Worm (Caenorhabditis elegans): ENCODE measurements around the gene pbs-3.
A peak's percentile ranks its signal among the peaks of the same experiment; 100 is the strongest.
"Not testable (repeated sequence)": the region's sequence is repeated elsewhere in the genome, so short reads cannot be mapped to it uniquely, and the experiment has no call there.

The pbs-3 gene

DNA sequence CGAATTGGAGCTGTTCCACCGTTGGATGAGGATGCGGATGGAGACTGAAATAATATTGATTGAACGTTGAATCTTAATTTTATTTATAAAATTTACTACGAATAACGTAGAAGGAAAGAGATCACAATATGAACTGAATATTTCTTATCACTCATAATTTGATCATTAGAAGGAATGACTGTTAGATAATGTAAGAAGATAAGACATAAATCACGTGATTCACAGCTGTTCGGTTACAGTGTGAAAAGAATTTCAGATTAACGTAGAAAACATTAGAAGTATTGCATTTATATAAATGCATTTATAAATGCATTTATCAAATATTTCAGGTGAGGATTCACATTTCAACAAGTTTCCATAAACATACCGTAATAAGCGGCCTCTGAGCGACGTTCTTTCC lies 12.4 kb downstream of the pbs-3 start:
- TF ChIP-seq ztf-29 (GFP tag; IDR thresholded peaks at IDR 0.05): no peak
- TF ChIP-seq klf-2 (GFP tag; conservative IDR thresholded peaks at IDR 0.05): no peak
- TF ChIP-seq flt-1 (GFP tag; IDR thresholded peaks at IDR 0.05): no peak
- no peak for TF ChIP-seq ref-1 (GFP tag; conservative IDR thresholded peaks at IDR 0.05)
- no peak for TF ChIP-seq cog-1 (tag; optimal IDR thresholded peaks at IDR 0.05)

DNA sequence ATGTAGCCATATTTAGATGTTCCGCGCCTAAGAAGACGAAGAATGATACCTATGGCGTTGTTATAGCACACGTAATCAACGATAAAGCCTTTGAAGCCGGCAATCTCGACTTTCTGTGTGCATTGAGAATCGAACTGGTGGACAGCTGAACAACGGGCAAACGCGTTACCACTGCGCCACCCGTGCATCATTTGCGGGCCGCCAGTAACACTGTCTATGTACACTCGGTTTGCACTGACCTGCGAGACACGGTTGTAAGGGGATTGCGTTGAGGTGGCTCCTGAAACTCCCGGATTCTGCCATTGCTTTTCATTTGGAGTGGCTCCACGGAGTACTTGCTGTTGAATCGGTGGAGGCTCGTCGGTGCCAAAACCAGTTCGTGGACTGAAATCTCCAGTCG lies 12.8 kb downstream of the pbs-3 start:
- TF ChIP-seq ztf-29 (GFP tag; IDR thresholded peaks at IDR 0.05) (peak; percentile 90), tab-1 (GFP tag; IDR thresholded peaks at IDR 0.05) (peak; percentile 88), ref-1 (GFP tag; conservative IDR thresholded peaks at IDR 0.05) (peak; percentile 66), T22C8.4 (GFP tag; IDR thresholded peaks at IDR 0.05) (peak; percentile 42), ztf-23 (GFP tag; IDR thresholded peaks at IDR 0.05) (peak; percentile 80), med-1 (GFP tag; optimal IDR thresholded peaks at IDR 0.05; ENCODE audit: insufficient read depth) (peak; percentile 27), cog-1 (tag; optimal IDR thresholded peaks at IDR 0.05) (peak; percentile 71), klf-2 (GFP tag; conservative IDR thresholded peaks at IDR 0.05) (peak; percentile 51; the same call in 1 of the 2 replicates), flt-1 (GFP tag; IDR thresholded peaks at IDR 0.05) (peak; percentile 93)

DNA sequence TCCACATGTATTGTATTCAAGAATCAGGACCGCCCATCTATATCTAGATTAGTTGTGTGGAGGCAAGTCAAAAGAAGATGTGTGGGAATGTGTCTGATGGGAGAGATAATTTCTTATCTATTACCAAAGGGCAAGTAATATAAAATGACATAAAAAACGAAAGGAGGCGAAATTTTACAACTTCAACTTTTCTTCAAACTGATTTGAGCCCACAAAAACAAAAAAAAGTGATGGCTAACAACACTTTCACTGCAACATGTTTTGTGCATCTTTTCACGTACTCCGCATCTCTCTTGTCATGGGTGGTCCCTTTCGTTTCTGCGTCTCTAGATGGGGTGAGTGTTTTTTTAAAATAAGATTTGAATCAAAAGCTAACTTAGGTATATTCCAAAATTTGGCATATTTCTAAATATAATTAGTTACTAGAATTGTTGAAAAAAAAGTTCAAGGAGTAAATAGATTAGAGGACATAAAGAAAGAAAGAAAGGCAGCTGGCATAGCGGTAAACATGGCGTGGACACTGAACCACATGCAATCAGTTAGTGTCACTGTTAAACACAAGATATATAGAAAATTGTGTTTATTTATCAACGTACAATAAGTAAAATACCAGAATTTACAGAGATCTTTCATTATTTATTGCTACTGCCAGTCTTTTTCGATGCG lies 13.6 kb downstream of the pbs-3 start, which contains the start of gene ZK546.19:
Gene ZK546.19, plus strand, starts transcription at position 186 of the 666 bp plus-strand sequence.
- TF ChIP-seq cog-1 (tag; optimal IDR thresholded peaks at IDR 0.05) (no peak), flt-1 (GFP tag; IDR thresholded peaks at IDR 0.05) (no peak), klf-2 (GFP tag; conservative IDR thresholded peaks at IDR 0.05) (no peak), ref-1 (GFP tag; conservative IDR thresholded peaks at IDR 0.05) (no peak), tab-1 (GFP tag; IDR thresholded peaks at IDR 0.05) (no peak), ztf-29 (GFP tag; IDR thresholded peaks at IDR 0.05) (no peak), med-1 (GFP tag; optimal IDR thresholded peaks at IDR 0.05; ENCODE audit: insufficient read depth) (no peak), ztf-23 (GFP tag; IDR thresholded peaks at IDR 0.05) (no peak), T22C8.4 (GFP tag; IDR thresholded peaks at IDR 0.05) (no peak)

DNA sequence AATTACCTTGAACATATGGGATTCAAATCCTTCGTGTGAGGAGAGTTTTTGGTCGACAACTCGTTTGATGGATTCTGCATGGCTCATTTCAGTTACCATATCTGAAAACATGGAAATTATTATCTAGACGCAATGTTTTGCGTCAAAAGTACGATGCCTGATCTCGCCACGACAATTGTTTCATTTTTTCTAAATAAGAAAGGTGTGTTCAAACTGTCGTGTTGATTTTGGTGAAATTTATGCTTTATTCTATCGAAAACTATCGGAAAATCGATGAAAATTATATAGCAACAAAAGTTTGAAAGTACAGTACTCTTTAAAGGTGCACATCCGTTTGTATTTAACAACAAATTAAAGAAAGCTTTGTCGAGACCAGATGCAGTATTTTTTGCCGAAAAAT lies 14.2 kb downstream of the pbs-3 start, which contains the start of gene cblc-1:
Gene cblc-1, minus strand, starts transcription at position 101 of the 400 bp plus-strand sequence.
- TF ChIP-seq ztf-29 (GFP tag; IDR thresholded peaks at IDR 0.05) (no peak), tab-1 (GFP tag; IDR thresholded peaks at IDR 0.05) (no peak)

DNA sequence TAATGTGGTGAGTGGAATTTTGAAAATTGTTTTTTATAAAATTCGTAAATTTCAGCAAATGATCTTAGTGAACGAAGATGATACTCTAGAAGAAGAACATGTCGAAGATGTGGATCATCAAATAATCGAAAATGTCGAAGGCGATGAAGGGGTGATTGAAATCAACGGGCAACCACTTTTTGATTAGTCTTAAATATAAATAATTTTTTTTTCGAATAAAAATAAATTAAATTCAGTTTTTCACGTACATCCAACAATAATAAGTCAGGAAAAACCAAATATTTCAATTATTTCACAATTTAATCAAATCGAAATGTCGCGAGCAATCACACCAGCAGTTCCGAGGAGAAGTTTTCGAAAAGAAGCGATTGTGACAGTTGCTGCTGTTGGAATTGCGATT lies 17.5 kb downstream of the pbs-3 start, which contains the start of gene ZK546.4:
Gene ZK546.4, plus strand, starts transcription at position 301 of the 400 bp plus-strand sequence.
- TF ChIP-seq ztf-29 (GFP tag; IDR thresholded peaks at IDR 0.05) (no peak), klf-2 (GFP tag; conservative IDR thresholded peaks at IDR 0.05) (no peak), ref-1 (GFP tag; conservative IDR thresholded peaks at IDR 0.05) (no peak), T22C8.4 (GFP tag; IDR thresholded peaks at IDR 0.05) (no peak), ztf-23 (GFP tag; IDR thresholded peaks at IDR 0.05) (no peak), flt-1 (GFP tag; IDR thresholded peaks at IDR 0.05) (no peak), med-1 (GFP tag; optimal IDR thresholded peaks at IDR 0.05; ENCODE audit: insufficient read depth) (no peak), tab-1 (GFP tag; IDR thresholded peaks at IDR 0.05) (no peak), cog-1 (tag; optimal IDR thresholded peaks at IDR 0.05) (no peak)

DNA sequence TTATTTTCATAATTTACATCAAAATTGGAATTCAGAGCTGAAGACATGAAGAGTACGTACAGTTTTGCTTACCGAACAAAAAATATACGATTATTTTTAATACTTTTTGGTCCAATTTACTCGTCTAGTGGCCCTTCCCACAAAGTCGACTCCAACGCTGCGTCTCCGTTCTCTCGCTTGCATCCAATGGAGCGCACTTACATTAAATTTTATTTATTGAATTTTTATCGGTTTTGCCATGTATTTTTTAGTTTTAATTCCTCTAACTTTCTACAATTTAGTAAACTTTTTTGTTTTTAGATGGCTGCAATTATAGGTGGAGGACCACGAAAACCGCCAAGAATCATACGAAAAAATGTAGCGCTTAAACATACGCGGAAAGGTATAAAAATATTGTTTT lies 19.7 kb downstream of the pbs-3 start, which contains the start of gene ZK546.5:
Gene ZK546.5, plus strand, starts transcription at position 301 of the 400 bp plus-strand sequence.
- TF ChIP-seq cog-1 (tag; optimal IDR thresholded peaks at IDR 0.05) (no peak), flt-1 (GFP tag; IDR thresholded peaks at IDR 0.05) (no peak), tab-1 (GFP tag; IDR thresholded peaks at IDR 0.05) (no peak), ztf-29 (GFP tag; IDR thresholded peaks at IDR 0.05) (no peak), ref-1 (GFP tag; conservative IDR thresholded peaks at IDR 0.05) (no peak), T22C8.4 (GFP tag; IDR thresholded peaks at IDR 0.05) (no peak), ztf-23 (GFP tag; IDR thresholded peaks at IDR 0.05) (no peak), klf-2 (GFP tag; conservative IDR thresholded peaks at IDR 0.05) (no peak), med-1 (GFP tag; optimal IDR thresholded peaks at IDR 0.05; ENCODE audit: insufficient read depth) (no peak)

DNA sequence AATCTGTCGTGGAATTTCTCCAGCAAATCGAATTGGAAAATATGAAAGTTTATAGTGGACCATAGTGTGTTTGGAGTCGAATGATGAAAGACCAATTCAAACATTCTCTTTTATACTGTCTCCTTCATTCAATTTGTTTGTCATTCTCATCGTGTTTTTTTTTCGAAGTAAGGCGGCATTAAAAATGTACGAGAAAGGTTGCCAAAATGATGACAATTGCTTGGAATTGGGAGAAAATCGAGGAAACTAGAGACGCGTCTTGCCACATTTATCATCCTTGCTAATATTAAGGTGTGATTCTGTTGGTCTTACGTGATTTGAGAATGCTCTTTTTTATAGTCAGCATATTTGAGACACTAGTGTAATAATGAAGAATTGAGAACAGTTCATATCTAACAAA lies 20.3 kb downstream of the pbs-3 start, which contains the start of gene gst-30:
Gene gst-30, minus strand, starts transcription at position 101 of the 400 bp plus-strand sequence.
- TF ChIP-seq T22C8.4 (GFP tag; IDR thresholded peaks at IDR 0.05) (no peak), ztf-23 (GFP tag; IDR thresholded peaks at IDR 0.05) (no peak), flt-1 (GFP tag; IDR thresholded peaks at IDR 0.05) (no peak), cog-1 (tag; optimal IDR thresholded peaks at IDR 0.05) (no peak), med-1 (GFP tag; optimal IDR thresholded peaks at IDR 0.05; ENCODE audit: insufficient read depth) (no peak), ref-1 (GFP tag; conservative IDR thresholded peaks at IDR 0.05) (no peak), tab-1 (GFP tag; IDR thresholded peaks at IDR 0.05) (no peak), ztf-29 (GFP tag; IDR thresholded peaks at IDR 0.05) (no peak), klf-2 (GFP tag; conservative IDR thresholded peaks at IDR 0.05) (no peak)

DNA sequence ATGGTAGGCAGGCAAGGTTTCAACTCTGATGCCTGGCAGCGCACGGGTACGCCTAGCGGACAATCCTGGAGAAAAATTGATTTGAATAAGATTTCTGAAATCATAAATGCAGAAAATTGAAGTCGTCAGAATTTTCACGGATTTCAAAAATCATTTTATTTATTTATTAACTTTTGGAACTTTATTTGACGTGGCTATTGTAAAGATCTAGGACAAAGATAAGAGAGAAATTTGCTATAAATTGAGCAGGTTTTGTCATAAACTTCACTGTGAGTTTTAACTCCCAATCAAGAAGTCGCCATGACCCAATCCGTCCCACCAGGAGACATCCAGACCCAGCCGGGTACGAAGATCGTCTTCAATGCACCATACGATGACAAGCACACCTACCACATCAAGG lies 22.5 kb downstream of the pbs-3 start, which contains the start of gene msp-152:
Gene msp-152, plus strand, starts transcription at position 301 of the 400 bp plus-strand sequence.
- TF ChIP-seq ref-1 (GFP tag; conservative IDR thresholded peaks at IDR 0.05); ztf-23 (GFP tag; IDR thresholded peaks at IDR 0.05); cog-1 (tag; optimal IDR thresholded peaks at IDR 0.05): not testable (repeated sequence)

DNA sequence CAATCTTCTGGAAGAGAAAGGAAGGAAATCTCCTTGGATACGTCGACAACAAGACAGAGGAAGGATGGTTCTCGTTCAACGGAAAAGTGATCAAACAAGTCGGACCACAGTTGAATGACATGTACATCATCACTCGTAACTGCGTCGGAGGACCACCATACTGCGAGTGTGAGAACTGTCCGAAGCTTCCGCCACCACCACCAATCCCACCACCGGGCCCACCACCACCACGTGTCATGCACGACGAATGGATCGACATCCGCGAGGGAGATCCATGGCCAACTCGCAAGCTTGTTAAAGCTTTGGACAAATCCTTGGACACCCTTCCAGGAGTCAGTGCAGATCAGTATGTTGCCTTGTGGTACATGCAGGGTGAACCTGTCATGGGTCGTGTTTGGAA lies 23.9 kb downstream of the pbs-3 start:
- no peak for TF ChIP-seq flt-1 (GFP tag; IDR thresholded peaks at IDR 0.05)
- TF ChIP-seq ztf-23 (GFP tag; IDR thresholded peaks at IDR 0.05): 0 out of 2 replicates have a peak, but pooled peaks have one; percentile 25

DNA sequence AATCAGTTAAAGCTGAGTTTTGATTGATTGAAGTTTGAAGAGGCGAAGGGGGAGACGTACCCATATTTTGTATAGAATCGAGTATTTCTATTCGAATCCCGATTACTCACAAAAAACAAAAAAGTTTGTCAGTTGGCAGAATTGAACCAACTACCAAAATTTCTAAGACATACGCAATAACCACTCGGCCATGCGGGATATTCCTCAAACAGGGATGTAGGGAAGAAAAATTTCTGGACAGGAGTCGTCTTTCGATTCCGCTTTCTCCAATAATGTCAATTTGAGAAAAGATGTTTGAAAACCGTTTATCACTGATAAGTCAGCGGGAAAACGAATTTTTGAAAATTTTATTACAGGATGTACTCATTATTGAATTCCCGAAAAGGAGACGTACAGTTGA lies 26.9 kb downstream of the pbs-3 start:
- TF ChIP-seq tab-1 (GFP tag; IDR thresholded peaks at IDR 0.05): peak; percentile 77; the same call in 1 of the 2 replicates
- peak; percentile 75 for TF ChIP-seq flt-1 (GFP tag; IDR thresholded peaks at IDR 0.05)
- TF ChIP-seq ref-1 (GFP tag; conservative IDR thresholded peaks at IDR 0.05): peak; percentile 49; the same call in 1 of the 2 replicates

All from whole organism, midembryonic.